Worm (Caenorhabditis elegans): ENCODE data around the gene ceh-38.

- TF ChIP-seq ets-7 (tag; optimal IDR thresholded peaks at IDR 0.05) (no peak), tra-4 (tag; optimal IDR thresholded peaks at IDR 0.05) (no peak), ama-1 (optimal IDR thresholded peaks at IDR 0.05) (no peak), B0310.2 (tag; optimal IDR thresholded peaks at IDR 0.05) (no peak)
These were observed 11.5 kb upstream of the ceh-38 start for ce11 chrII:6939873-6940272.
